Fruit fly (Drosophila melanogaster) Kc167 (cell line): ENCODE data around the gene CG11902.

Source experiments
- Myc ChIP-seq: fragments of >200 bp; optimal IDR thresholded peaks from 2 replicates; lab custom pipeline; 2017; ENCODE audit warnings: missing external identifiers
- Sin3A ChIP-seq: fragments of >200 bp; optimal IDR thresholded peaks from 2 replicates; lab custom pipeline; 2018; ENCODE audit warnings: missing external identifiers
- h ChIP-seq: fragments of >200 bp; optimal IDR thresholded peaks from 3 replicates; lab custom pipeline; 2018; ENCODE audit warnings: missing external identifiers
- insv ChIP-seq: fragments of >200 bp; optimal IDR thresholded peaks from 3 replicates; lab custom pipeline; 2018; ENCODE audit warnings: missing external identifiers
- psq ChIP-seq: fragments of >200 bp; optimal IDR thresholded peaks from 2 replicates; lab custom pipeline; 2017; ENCODE audit warnings: missing external identifiers
- ttk ChIP-seq: sonication (Bioruptor generic); optimal IDR thresholded peaks from 2 replicates; lab custom pipeline; 2017; ENCODE audit warnings: missing external identifiers

dm6 chr3R:25339952-25340351 is 4.9 kb downstream of the CG11902 start, which contains the start of gene rha:
- no peak for TF ChIP-seq psq
- no peak for TF ChIP-seq Myc (lab: Kevin White, UChicago)
- TF ChIP-seq Sin3A = no peak
- no peak for TF ChIP-seq h (lab: Kevin White, UChicago)
- no peak for TF ChIP-seq insv (lab: Kevin White, UChicago)
- TF ChIP-seq ttk (lab: Kevin White, UChicago) = no peak
